Worm (Caenorhabditis elegans) whole organism, midembryonic: Measurements from ENCODE around the gene C48B4.12.

Source experiments
- T22C8.4 ChIP-seq: fragments of 200-800 bp; sonication (Bioruptor generic); IDR thresholded peaks from 2 replicates; pipeline ENCODE4 v1.3.6; 2022; ENCODE audit warnings: missing genetic modification characterization, missing compliant biosample characterization
- cog-1 ChIP-seq: sonication (generic microtip); optimal IDR thresholded peaks from 2 replicates; lab custom pipeline; 2016; ENCODE audit warnings: missing genetic modification characterization, missing compliant biosample characterization
- flt-1 ChIP-seq: fragments of 200-800 bp; sonication (Bioruptor generic); IDR thresholded peaks from 2 replicates; pipeline ENCODE4 v1.3.6; 2022; ENCODE audit warnings: missing genetic modification characterization, missing compliant biosample characterization
- klf-2 ChIP-seq: fragments of 200-800 bp; sonication (Bioruptor generic); conservative IDR thresholded peaks from 2 replicates; pipeline ENCODE4 v1.3.6; 2022; ENCODE audit warnings: missing genetic modification reagents, missing genetic modification characterization, missing compliant biosample characterization
- med-1 ChIP-seq: sonication (generic microtip); optimal IDR thresholded peaks from 2 replicates; lab custom pipeline; 2017; ENCODE audit warnings: missing genetic modification characterization, mild to moderate bottlenecking, missing compliant biosample characterization, antibody characterized with exemption, missing genetic modification reagents; ENCODE audit not compliant: insufficient read depth
- ref-1 ChIP-seq: fragments of 200-800 bp; sonication (Bioruptor generic); conservative IDR thresholded peaks from 2 replicates; pipeline ENCODE4 v1.3.6; 2022; ENCODE audit warnings: missing genetic modification reagents, missing genetic modification characterization, missing compliant biosample characterization
- tab-1 ChIP-seq: fragments of 200-800 bp; sonication (Bioruptor generic); IDR thresholded peaks from 2 replicates; pipeline ENCODE4 v1.3.6; 2022; ENCODE audit warnings: missing genetic modification characterization, missing compliant biosample characterization
- ztf-23 ChIP-seq: fragments of 200-800 bp; sonication (Bioruptor generic); IDR thresholded peaks from 2 replicates; pipeline ENCODE4 v1.3.6; 2022; ENCODE audit warnings: missing genetic modification reagents, missing genetic modification characterization, missing compliant biosample characterization
- ztf-29 ChIP-seq: fragments of 200-800 bp; sonication (Bioruptor generic); IDR thresholded peaks from 2 replicates; pipeline ENCODE4 v1.3.6; 2022; ENCODE audit warnings: missing genetic modification reagents, missing genetic modification characterization, missing compliant biosample characterization

C48B4.12 gene

DNA sequence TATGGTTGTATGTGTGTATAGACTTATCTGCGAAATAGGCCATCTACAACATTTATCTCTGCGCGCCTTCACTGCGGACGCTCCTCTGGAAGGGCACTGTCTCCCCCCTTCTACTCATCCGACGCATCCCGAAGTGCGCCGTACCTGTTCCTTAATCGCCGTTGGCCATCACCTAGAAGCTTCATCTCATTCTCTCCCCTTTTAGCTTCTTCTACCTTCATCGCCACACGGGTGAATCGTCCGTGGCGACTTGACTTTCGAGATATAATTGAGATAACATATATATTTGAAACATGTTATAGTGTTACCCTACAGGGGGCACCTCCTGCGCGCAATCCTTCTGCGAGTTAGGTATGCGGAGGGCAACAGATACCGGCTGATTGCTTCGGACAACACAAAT lies 45.0 kb downstream of the C48B4.12 start:
- no peak for TF ChIP-seq tab-1 (GFP tag; lab: Robert Waterston, UW)
- TF ChIP-seq ref-1 (GFP tag; lab: Robert Waterston, UW), result no peak
- no peak for TF ChIP-seq med-1 (GFP tag; lab: Kevin White, UChicago)
- TF ChIP-seq cog-1, result no peak

- no peak for TF ChIP-seq ztf-23 (GFP tag; lab: Robert Waterston, UW)
- no peak for TF ChIP-seq ztf-29 (GFP tag; lab: Robert Waterston, UW)
- TF ChIP-seq tab-1 (GFP tag; lab: Robert Waterston, UW), result no peak
These were observed 48.0 kb downstream of the C48B4.12 start for ce11 chrIII:9645099-9645498.

- TF ChIP-seq ref-1 (GFP tag; lab: Robert Waterston, UW), result no peak
- TF ChIP-seq T22C8.4 (GFP tag; lab: Robert Waterston, UW), result no peak
- no peak for TF ChIP-seq ztf-29 (GFP tag; lab: Robert Waterston, UW)
- TF ChIP-seq klf-2 (GFP tag; lab: Robert Waterston, UW), result no peak
- no peak for TF ChIP-seq tab-1 (GFP tag; lab: Robert Waterston, UW)
- TF ChIP-seq flt-1 (GFP tag; lab: Robert Waterston, UW), result no peak
- no peak for TF ChIP-seq med-1 (GFP tag; lab: Kevin White, UChicago)
- TF ChIP-seq cog-1, result no peak
- TF ChIP-seq ztf-23 (GFP tag; lab: Robert Waterston, UW), result no peak
These were observed 49.4 kb downstream of the C48B4.12 start for ce11 chrIII:9646440-9647021.
